Worm (Caenorhabditis elegans): ENCODE results near the gene str-156.

DNA sequence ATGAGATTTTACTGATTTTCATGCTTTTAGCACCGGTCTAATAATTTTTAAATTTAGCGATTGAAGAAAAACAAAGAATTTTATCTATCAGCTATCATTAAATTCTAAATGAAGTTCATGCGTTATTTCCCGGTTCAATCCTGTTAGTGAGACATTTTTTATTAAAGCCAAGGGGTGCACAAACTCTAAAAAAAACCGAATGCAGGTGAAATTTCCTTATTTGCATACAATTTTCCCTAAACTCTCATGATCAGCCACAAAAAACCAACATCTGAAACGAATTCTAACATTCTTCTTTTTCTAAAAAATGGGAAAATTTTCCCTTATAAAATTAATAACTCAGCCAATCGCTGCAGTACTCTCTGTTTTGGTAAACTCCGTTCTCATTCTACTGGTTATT lies at the start of gene str-156:
- no peak for TF ChIP-seq ceh-83 (GFP tag; optimal IDR thresholded peaks at IDR 0.05)
- TF ChIP-seq nhr-12 (tag; optimal IDR thresholded peaks at IDR 0.05) = no peak
- no peak for TF ChIP-seq unc-62 (GFP tag; optimal IDR thresholded peaks at IDR 0.05)
- no peak for TF ChIP-seq pha-4 (tag; optimal IDR thresholded peaks at IDR 0.05)
- no peak for TF ChIP-seq mep-1 (tag; optimal IDR thresholded peaks at IDR 0.05)
- no peak for TF ChIP-seq lin-13 (tag; optimal IDR thresholded peaks at IDR 0.05)
- no peak for TF ChIP-seq nhr-28 (tag; optimal IDR thresholded peaks at IDR 0.05)
- no peak for TF ChIP-seq nhr-76 (tag; optimal IDR thresholded peaks at IDR 0.05)
- no peak for TF ChIP-seq lsy-2 (tag; optimal IDR thresholded peaks at IDR 0.05)
- TF ChIP-seq ces-1 (GFP tag; optimal IDR thresholded peaks at IDR 0.05) = no peak
- no peak for TF ChIP-seq nhr-237 (tag; optimal IDR thresholded peaks at IDR 0.05)
- no peak for TF ChIP-seq ztf-11 (tag; optimal IDR thresholded peaks at IDR 0.05)
- TF ChIP-seq unc-39 (tag; optimal IDR thresholded peaks at IDR 0.05) = no peak
- no peak for TF ChIP-seq hlh-1 (tag; optimal IDR thresholded peaks at IDR 0.05)
